Worm (Caenorhabditis elegans) whole organism, L4/young adult: ENCODE results near the gene col-102.

Experiments used
- W03F9.2 ChIP-seq: fragments of 150-350 bp; optimal IDR thresholded peaks from 2 replicates; lab custom pipeline; 2014; ENCODE audit warnings: missing biosample characterization, missing genetic modification characterization
- dao-5 ChIP-seq: sonication (generic microtip); optimal IDR thresholded peaks from 2 replicates; lab custom pipeline; 2016; ENCODE audit warnings: missing genotype, missing genetic modification characterization, moderate library complexity, missing compliant biosample characterization
- him-1 ChIP-seq: sonication (generic microtip); optimal IDR thresholded peaks from 2 replicates; lab custom pipeline; 2016; ENCODE audit warnings: missing genotype, missing genetic modification reagents, missing genetic modification characterization, missing compliant biosample characterization

Gene col-102

ce11 chrIV:604144-604543, at the start of gene col-102:
Gene col-102 (plus strand): TSS chrIV:604444.
- TF ChIP-seq dao-5 (tag; lab: Kevin White, UChicago) = no peak
- TF ChIP-seq him-1 (tag; lab: Kevin White, UChicago) = no peak
- no peak for TF ChIP-seq W03F9.2 (tag; lab: Kevin White, UChicago)

- no peak for TF ChIP-seq dao-5 (tag; lab: Kevin White, UChicago)
- TF ChIP-seq him-1 (tag; lab: Kevin White, UChicago) = no peak
- TF ChIP-seq W03F9.2 (tag; lab: Kevin White, UChicago) = no peak
These were observed 45.4 kb upstream of the col-102 start, which contains the start of gene efn-4 for ce11 chrIV:558735-559284. Gene efn-4 (plus strand): TSS chrIV:559234.

DNA sequence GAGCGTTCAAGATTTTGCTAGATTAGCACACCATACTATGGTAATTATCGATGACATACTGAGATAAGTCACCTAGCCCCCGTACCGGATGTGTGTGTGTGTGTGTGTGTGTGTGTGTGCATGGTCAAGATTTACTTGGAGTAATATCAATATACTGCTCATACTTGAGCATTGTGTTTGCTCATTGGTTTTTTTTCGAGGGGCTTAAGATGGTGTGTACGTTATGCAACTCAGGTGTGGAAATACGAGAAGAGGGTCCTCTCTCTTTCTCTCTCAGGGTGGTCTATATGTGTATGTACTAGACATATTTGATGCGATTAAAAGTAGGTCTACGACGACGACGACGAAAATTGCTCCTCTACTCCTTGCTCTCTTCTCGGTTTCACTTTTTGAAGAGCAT, 43.9 kb upstream of the col-102 start:
- no peak for TF ChIP-seq him-1 (tag; lab: Kevin White, UChicago)
- TF ChIP-seq W03F9.2 (tag; lab: Kevin White, UChicago) = no peak
- TF ChIP-seq dao-5 (tag; lab: Kevin White, UChicago) = no peak

- TF ChIP-seq W03F9.2 (tag; lab: Kevin White, UChicago) (no peak), dao-5 (tag; lab: Kevin White, UChicago) (no peak), him-1 (tag; lab: Kevin White, UChicago) (no peak)
These were observed 43.5 kb upstream of the col-102 start for ce11 chrIV:560780-561179.

- TF ChIP-seq dao-5 (tag; lab: Kevin White, UChicago) (no peak), W03F9.2 (tag; lab: Kevin White, UChicago) (no peak), him-1 (tag; lab: Kevin White, UChicago) (no peak)
These were observed 40.8 kb upstream of the col-102 start for ce11 chrIV:563417-563816.

ce11 chrIV:564000-564399, 40.2 kb upstream of the col-102 start:
- no peak for TF ChIP-seq W03F9.2 (tag; lab: Kevin White, UChicago)

DNA sequence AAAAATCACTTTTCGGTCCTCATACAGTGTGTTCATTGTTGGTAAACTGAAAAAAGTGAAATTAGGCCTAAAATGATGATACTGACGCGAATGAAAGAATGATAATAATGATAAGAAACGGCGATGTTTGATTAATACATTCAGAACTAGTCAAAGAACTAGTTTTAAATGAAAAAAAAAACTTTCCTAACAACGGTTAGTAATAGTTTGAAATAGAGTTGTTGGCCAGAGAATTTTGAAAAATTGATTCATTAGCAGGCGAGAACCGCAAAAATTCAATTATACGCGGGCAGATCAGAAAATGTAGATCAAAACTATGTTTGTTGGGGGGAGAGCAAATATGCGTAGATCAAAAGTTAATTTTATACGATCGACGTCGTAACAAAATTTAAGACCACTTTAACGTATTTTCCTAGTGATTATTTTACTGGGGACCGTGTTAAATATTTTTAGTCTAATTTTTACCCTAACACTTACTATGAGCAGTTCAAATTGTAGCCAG, 33.4 kb upstream of the col-102 start, which contains the start of gene F56A11.5:
Gene F56A11.5, minus strand, starts transcription at position 51 of the 502 bp plus-strand sequence.
- TF ChIP-seq dao-5 (tag; lab: Kevin White, UChicago) (no peak), him-1 (tag; lab: Kevin White, UChicago) (no peak), W03F9.2 (tag; lab: Kevin White, UChicago) (no peak)

DNA sequence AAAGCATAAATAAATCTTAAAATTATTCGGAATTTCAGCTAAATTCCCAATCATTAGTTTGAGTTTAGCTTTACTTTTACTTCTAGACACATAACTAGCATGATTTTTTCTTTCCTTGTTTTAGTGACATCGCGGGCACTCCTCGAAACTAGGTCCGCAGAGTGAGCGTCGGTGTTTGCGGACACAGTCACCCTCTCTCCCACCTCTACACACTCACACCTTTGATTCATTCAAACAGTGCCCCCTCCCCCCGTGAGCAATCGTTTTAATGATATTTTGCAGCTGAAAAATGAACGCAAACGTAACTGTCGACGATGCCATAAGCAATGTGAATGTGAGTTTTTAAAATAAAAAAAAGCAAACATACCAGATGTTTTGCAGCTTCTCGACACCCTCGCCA, 31.8 kb upstream of the col-102 start, which contains the start of gene gex-2:
Gene gex-2, plus strand, starts transcription at position 283 of the 400 bp plus-strand sequence.
- TF ChIP-seq W03F9.2 (tag; lab: Kevin White, UChicago) (no peak), him-1 (tag; lab: Kevin White, UChicago) (no peak), dao-5 (tag; lab: Kevin White, UChicago) (no peak)

DNA sequence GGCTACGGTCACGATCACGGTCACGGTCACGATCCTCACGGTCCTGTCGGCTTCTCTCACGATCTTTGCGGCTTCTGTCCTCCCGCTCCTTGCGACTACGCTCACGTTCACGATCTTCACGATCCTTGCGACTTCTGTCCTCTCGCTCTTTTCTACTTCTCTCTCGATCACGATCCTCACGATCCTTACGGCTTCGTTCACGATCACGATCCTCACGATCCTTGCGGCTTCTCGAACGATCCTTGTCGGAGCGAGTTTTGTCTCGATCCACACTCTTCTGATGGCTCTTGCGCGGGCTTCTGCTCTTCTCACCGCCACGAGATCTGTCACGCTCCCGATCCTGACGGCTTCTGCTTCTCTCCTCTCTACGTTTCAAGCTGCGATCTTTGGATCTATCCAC, 23.7 kb upstream of the col-102 start:
- TF ChIP-seq W03F9.2 (tag; lab: Kevin White, UChicago) (no peak), dao-5 (tag; lab: Kevin White, UChicago) (no peak), him-1 (tag; lab: Kevin White, UChicago) (no peak)

DNA sequence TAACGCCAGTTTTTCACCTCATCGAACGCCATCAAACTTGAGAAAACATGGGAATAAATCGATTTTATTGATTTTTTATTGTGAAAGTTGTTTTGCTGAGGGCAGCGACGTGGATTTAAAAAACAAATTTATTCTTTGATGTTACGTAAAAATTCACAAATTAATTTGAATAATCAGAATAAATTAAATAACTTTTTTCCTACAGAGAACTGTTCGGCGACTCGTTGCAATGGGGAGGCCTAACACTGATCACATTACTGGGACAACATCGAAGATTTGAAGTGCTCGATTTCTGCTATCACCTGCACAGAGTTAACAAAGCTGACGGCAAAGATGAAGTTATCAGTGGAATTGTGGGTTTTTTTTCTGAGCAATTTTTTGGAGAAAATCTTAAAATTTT, 22.1 kb upstream of the col-102 start, which contains the start of gene F56A11.6:
Gene F56A11.6, minus strand, starts transcription at position 101 of the 400 bp plus-strand sequence.
- TF ChIP-seq dao-5 (tag; lab: Kevin White, UChicago) (no peak), W03F9.2 (tag; lab: Kevin White, UChicago) (no peak)

DNA sequence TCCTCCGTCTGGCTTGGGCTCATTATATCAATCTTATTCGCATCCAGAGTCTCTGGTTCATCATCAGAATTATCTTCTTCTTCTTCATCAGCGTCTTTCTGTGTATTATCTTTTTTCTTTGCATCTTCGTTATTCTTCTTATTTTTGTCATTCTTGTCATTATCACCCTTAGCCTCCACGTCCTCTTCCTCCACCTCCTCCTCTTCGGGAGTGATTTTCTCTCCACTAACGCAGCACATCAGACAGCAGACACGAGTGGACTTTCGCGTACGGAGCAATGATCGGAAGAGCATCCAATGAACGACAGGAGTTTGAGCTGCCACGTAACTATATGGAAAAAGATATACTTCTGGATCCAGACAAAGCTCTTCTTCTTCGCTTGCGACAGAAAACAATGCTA, 20.2 kb upstream of the col-102 start:
- no peak for TF ChIP-seq W03F9.2 (tag; lab: Kevin White, UChicago)
- TF ChIP-seq dao-5 (tag; lab: Kevin White, UChicago) = no peak
- TF ChIP-seq him-1 (tag; lab: Kevin White, UChicago) = no peak

ce11 chrIV:587729-588128, 16.5 kb upstream of the col-102 start, which contains the start of gene C18H7.12:
Gene C18H7.12 (minus strand): TSS chrIV:587829.
- no peak for TF ChIP-seq dao-5 (tag; lab: Kevin White, UChicago)
- TF ChIP-seq him-1 (tag; lab: Kevin White, UChicago) = no peak
- TF ChIP-seq W03F9.2 (tag; lab: Kevin White, UChicago) = no peak

- TF ChIP-seq dao-5 (tag; lab: Kevin White, UChicago) (no peak), him-1 (tag; lab: Kevin White, UChicago) (no peak), W03F9.2 (tag; lab: Kevin White, UChicago) (no peak)
These were observed 11.9 kb upstream of the col-102 start, which contains the start of gene C18H7.6 for ce11 chrIV:592382-592781. Gene C18H7.6 (minus strand): TSS chrIV:592485.

ce11 chrIV:593029-593428, 11.2 kb upstream of the col-102 start, which contains the start of gene C18H7.4:
Gene C18H7.4 (plus strand): TSS chrIV:593329.
- no peak for TF ChIP-seq W03F9.2 (tag; lab: Kevin White, UChicago)
- no peak for TF ChIP-seq him-1 (tag; lab: Kevin White, UChicago)
- TF ChIP-seq dao-5 (tag; lab: Kevin White, UChicago) = no peak
